Worm (Caenorhabditis elegans) whole organism, midembryonic: ENCODE measurements around the gene pes-10.

Source experiments
- cog-1 ChIP-seq: sonication (generic microtip); optimal IDR thresholded peaks from 2 replicates; lab custom pipeline; 2016; ENCODE audit warnings: missing genetic modification characterization, missing compliant biosample characterization
- klf-2 ChIP-seq: fragments of 200-800 bp; sonication (Bioruptor generic); conservative IDR thresholded peaks from 2 replicates; pipeline ENCODE4 v1.3.6; 2022; ENCODE audit warnings: missing genetic modification reagents, missing genetic modification characterization, missing compliant biosample characterization
- tab-1 ChIP-seq: fragments of 200-800 bp; sonication (Bioruptor generic); IDR thresholded peaks from 2 replicates; pipeline ENCODE4 v1.3.6; 2022; ENCODE audit warnings: missing genetic modification characterization, missing compliant biosample characterization
- ztf-23 ChIP-seq: fragments of 200-800 bp; sonication (Bioruptor generic); IDR thresholded peaks from 2 replicates; pipeline ENCODE4 v1.3.6; 2022; ENCODE audit warnings: missing genetic modification reagents, missing genetic modification characterization, missing compliant biosample characterization
- ztf-29 ChIP-seq: fragments of 200-800 bp; sonication (Bioruptor generic); IDR thresholded peaks from 2 replicates; pipeline ENCODE4 v1.3.6; 2022; ENCODE audit warnings: missing genetic modification reagents, missing genetic modification characterization, missing compliant biosample characterization

- TF ChIP-seq ztf-23 (GFP tag; lab: Robert Waterston, UW): no peak
- TF ChIP-seq tab-1 (GFP tag; lab: Robert Waterston, UW): no peak
- TF ChIP-seq cog-1 (tag; lab: Kevin White, UChicago): no peak
- TF ChIP-seq klf-2 (GFP tag; lab: Robert Waterston, UW): no peak
- TF ChIP-seq ztf-29 (GFP tag; lab: Robert Waterston, UW): no peak
Observed at ce11 chrII:12806602-12807182, 40.9 kb downstream of the pes-10 start, which contains the start of gene spds-1.
